Worm (Caenorhabditis elegans): ENCODE data around the gene ZK899.7.

DNA sequence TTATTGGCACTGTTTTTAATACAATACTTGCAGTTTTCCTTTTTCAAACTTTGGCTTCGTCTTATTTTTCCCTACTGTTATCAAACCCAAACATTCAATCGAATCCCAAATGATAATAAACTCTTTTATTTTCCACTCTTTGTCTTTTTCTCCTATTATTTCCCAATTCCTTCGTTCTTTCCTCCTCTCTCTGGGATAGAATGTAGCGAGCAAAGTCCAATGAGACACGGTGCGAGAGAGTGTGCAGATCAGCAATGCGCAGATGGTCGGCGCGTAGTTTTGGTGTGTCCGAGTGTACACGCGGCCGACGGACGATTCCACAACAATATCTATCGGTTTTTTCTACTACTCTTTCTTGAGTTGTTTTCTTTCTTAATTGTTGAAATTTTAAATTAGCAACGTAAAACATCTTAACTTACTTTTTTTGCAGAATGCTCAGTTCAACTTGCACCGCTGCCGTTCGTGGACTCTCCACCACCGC, 18.2 kb downstream of the ZK899.7 start, which contains the start of gene B0272.3:
- TF ChIP-seq nhr-10 (tag; optimal IDR thresholded peaks at IDR 0.05), result no peak
- no peak for TF ChIP-seq nhr-237 (tag; optimal IDR thresholded peaks at IDR 0.05)
- TF ChIP-seq nhr-25 (tag; optimal IDR thresholded peaks at IDR 0.05; ENCODE audit: borderline replicate concordance, insufficient read depth), result peak; percentile 41
- TF ChIP-seq lin-13 (GFP tag; optimal IDR thresholded peaks at IDR 0.05), result no peak
- no peak for TF ChIP-seq ces-1 (GFP tag; optimal IDR thresholded peaks at IDR 0.05)
- no peak for TF ChIP-seq R02D3.7 (tag; optimal IDR thresholded peaks at IDR 0.05)
- no peak for TF ChIP-seq lin-39 (tag; optimal IDR thresholded peaks at IDR 0.05)
- peak; percentile 83 for TF ChIP-seq nhr-11 (tag; optimal IDR thresholded peaks at IDR 0.05)
- no peak for TF ChIP-seq ceh-44 (GFP tag; IDR thresholded peaks at IDR 0.05)
- no peak for TF ChIP-seq fos-1 (tag; optimal IDR thresholded peaks at IDR 0.05)
- no peak for TF ChIP-seq lim-7 (GFP tag; IDR thresholded peaks at IDR 0.05)
- no peak for TF ChIP-seq F49E8.2 (tag; optimal IDR thresholded peaks at IDR 0.05; ENCODE audit: borderline replicate concordance)
- no peak for TF ChIP-seq nhr-76 (tag; optimal IDR thresholded peaks at IDR 0.05)
- TF ChIP-seq lin-15B (tag; optimal IDR thresholded peaks at IDR 0.05), result no peak
